Worm (Caenorhabditis elegans): ENCODE results near the gene F48F7.5.

F48F7.5 gene

DNA sequence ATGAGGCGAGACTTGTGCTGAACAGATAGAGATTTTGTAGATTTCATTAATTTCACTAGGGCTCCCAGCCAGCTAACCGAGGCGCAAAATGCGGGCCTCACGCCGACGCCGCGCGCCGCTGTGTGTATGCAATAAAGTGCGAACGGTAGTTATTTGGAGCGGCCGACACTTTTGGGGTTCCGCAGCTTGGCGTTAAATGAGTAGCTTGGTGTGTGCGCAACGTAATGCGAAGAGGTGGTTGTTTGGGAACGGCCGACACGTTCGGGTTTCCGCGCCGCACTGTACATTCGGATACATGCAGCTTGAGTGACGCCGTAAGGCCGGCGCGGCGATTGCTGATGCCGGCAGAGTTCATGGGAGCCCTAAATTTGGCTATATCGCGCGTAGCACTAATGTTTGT is 32.7 kb downstream of the F48F7.5 start:
- TF ChIP-seq nhr-237 (tag; optimal IDR thresholded peaks at IDR 0.05): no peak
- TF ChIP-seq unc-120 (tag; optimal IDR thresholded peaks at IDR 0.05; ENCODE audit: poor library complexity, severe bottlenecking): no peak
- TF ChIP-seq blmp-1 (tag; optimal IDR thresholded peaks at IDR 0.05): no peak
- no peak for TF ChIP-seq ceh-39 (tag; optimal IDR thresholded peaks at IDR 0.05)
- TF ChIP-seq unc-39 (tag; optimal IDR thresholded peaks at IDR 0.05): no peak
- TF ChIP-seq nhr-28 (tag; optimal IDR thresholded peaks at IDR 0.05): no peak
- TF ChIP-seq hlh-1 (tag; optimal IDR thresholded peaks at IDR 0.05): no peak
- TF ChIP-seq ceh-83 (GFP tag; optimal IDR thresholded peaks at IDR 0.05): no peak
- TF ChIP-seq bed-3 (GFP tag; optimal IDR thresholded peaks at IDR 0.05): no peak
- no peak for TF ChIP-seq nhr-12 (tag; optimal IDR thresholded peaks at IDR 0.05)
- no peak for TF ChIP-seq mab-5 (tag; optimal IDR thresholded peaks at IDR 0.05)

DNA sequence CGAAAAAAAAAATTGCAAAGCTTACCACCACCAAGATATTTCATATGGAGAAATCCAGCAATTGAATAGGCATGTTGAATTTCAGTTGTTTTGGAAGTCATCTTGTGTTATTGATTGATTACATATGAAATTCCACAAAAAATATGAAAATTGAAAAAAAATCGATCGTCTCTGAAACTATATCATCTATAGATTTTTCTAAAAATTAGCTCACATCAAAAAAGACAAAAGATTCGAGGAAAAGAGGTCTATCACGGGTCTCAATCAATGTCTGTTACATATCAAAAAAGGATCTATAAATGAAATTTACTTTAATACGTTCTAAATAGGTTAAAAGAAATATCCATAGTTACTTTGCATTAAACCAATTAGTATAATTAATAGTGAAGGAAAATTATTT is 37.0 kb downstream of the F48F7.5 start, which contains the start of gene tbc-19:
Gene tbc-19 (minus strand): TSS at position 101 of the 400 bp plus-strand sequence.
- TF ChIP-seq elt-1 (tag; optimal IDR thresholded peaks at IDR 0.05; ENCODE audit: borderline replicate concordance, insufficient read depth) (no peak), ces-1 (GFP tag; optimal IDR thresholded peaks at IDR 0.05) (no peak), mep-1 (tag; optimal IDR thresholded peaks at IDR 0.05) (no peak), blmp-1 (tag; optimal IDR thresholded peaks at IDR 0.05) (no peak), cnd-1 (tag; optimal IDR thresholded peaks at IDR 0.05) (no peak), unc-62 (GFP tag; optimal IDR thresholded peaks at IDR 0.05) (no peak), nhr-2 (tag; optimal IDR thresholded peaks at IDR 0.05) (no peak), nhr-12 (tag; optimal IDR thresholded peaks at IDR 0.05) (no peak), ztf-11 (tag; optimal IDR thresholded peaks at IDR 0.05) (no peak), drap-1 (GFP tag; optimal IDR thresholded peaks at IDR 0.05) (no peak), nhr-28 (tag; optimal IDR thresholded peaks at IDR 0.05) (no peak), bed-3 (GFP tag; optimal IDR thresholded peaks at IDR 0.05) (no peak), mab-5 (tag; optimal IDR thresholded peaks at IDR 0.05) (no peak)

- no peak for TF ChIP-seq unc-39 (tag; optimal IDR thresholded peaks at IDR 0.05)
- TF ChIP-seq lin-32 (GFP tag; optimal IDR thresholded peaks at IDR 0.05): no peak
- no peak for TF ChIP-seq ces-1 (GFP tag; optimal IDR thresholded peaks at IDR 0.05)
- no peak for TF ChIP-seq nhr-76 (tag; optimal IDR thresholded peaks at IDR 0.05)
- TF ChIP-seq zip-8 (tag; optimal IDR thresholded peaks at IDR 0.05): no peak
- no peak for TF ChIP-seq drap-1 (GFP tag; optimal IDR thresholded peaks at IDR 0.05)
- no peak for TF ChIP-seq elt-1 (tag; optimal IDR thresholded peaks at IDR 0.05; ENCODE audit: borderline replicate concordance, insufficient read depth)
- TF ChIP-seq unc-62 (GFP tag; optimal IDR thresholded peaks at IDR 0.05): no peak
- no peak for TF ChIP-seq mls-2 (tag; optimal IDR thresholded peaks at IDR 0.05)
- no peak for TF ChIP-seq ztf-11 (tag; optimal IDR thresholded peaks at IDR 0.05)
- no peak for TF ChIP-seq sem-2 (GFP tag; optimal IDR thresholded peaks at IDR 0.05)
- no peak for TF ChIP-seq M03D4.4 (tag; optimal IDR thresholded peaks at IDR 0.05)
- no peak for TF ChIP-seq pha-4 (tag; optimal IDR thresholded peaks at IDR 0.05)
- no peak for TF ChIP-seq mab-5 (tag; optimal IDR thresholded peaks at IDR 0.05)
These were observed 39.9 kb downstream of the F48F7.5 start, which contains the start of gene C04C11.25 for ce11 chrX:14015366-14015765. TSS of gene C04C11.25 (minus strand) at chrX:14015466.

DNA sequence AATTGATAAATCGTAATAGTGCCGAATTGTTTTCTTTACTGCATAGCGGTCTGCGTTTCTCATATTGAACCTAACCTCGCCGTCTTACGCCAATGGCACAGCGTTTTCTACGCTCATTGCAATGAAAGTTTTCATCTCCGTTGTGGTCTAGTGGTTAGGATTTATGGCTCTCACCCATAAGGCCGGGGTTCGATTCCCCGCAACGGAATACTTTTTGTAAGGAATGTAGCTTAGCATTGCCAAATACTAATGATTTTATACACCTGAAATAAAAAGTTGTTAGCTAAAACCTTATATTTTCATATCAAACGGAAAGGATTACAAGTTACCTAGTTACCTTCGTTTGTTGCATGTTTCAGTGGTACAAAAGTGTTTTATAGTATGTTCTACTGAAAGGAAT is 40.4 kb downstream of the F48F7.5 start:
- peak; percentile 78 for TF ChIP-seq mep-1 (tag; optimal IDR thresholded peaks at IDR 0.05)
- TF ChIP-seq lsy-2 (tag; optimal IDR thresholded peaks at IDR 0.05): peak; percentile 1
- no peak for TF ChIP-seq lin-13 (tag; optimal IDR thresholded peaks at IDR 0.05)
- TF ChIP-seq nhr-28 (tag; optimal IDR thresholded peaks at IDR 0.05): peak; percentile 40
- TF ChIP-seq nhr-237 (tag; optimal IDR thresholded peaks at IDR 0.05): peak; percentile 20
- TF ChIP-seq unc-39 (tag; optimal IDR thresholded peaks at IDR 0.05): no peak
- no peak for TF ChIP-seq zip-8 (tag; optimal IDR thresholded peaks at IDR 0.05)
- no peak for TF ChIP-seq ceh-39 (tag; optimal IDR thresholded peaks at IDR 0.05)
- TF ChIP-seq elt-1 (tag; optimal IDR thresholded peaks at IDR 0.05; ENCODE audit: borderline replicate concordance, insufficient read depth): no peak
- peak; percentile 23 for TF ChIP-seq tbx-8 (GFP tag; optimal IDR thresholded peaks at IDR 0.05)
- TF ChIP-seq ztf-11 (tag; optimal IDR thresholded peaks at IDR 0.05): no peak
- TF ChIP-seq unc-62 (GFP tag; optimal IDR thresholded peaks at IDR 0.05): peak; percentile 34
- TF ChIP-seq nhr-2 (tag; optimal IDR thresholded peaks at IDR 0.05): no peak
- TF ChIP-seq cnd-1 (tag; optimal IDR thresholded peaks at IDR 0.05): peak; percentile 81
- TF ChIP-seq bed-3 (GFP tag; optimal IDR thresholded peaks at IDR 0.05): peak; percentile 79
- TF ChIP-seq sptf-1 (tag; optimal IDR thresholded peaks at IDR 0.05): peak; percentile 93
- peak; percentile 78 for TF ChIP-seq ceh-43 (GFP tag; optimal IDR thresholded peaks at IDR 0.05)
- TF ChIP-seq flh-1 (GFP tag; optimal IDR thresholded peaks at IDR 0.05): peak; percentile 66
- TF ChIP-seq ceh-83 (GFP tag; optimal IDR thresholded peaks at IDR 0.05): peak; percentile 85
- TF ChIP-seq hlh-1 (tag; optimal IDR thresholded peaks at IDR 0.05): peak; percentile 27
- TF ChIP-seq ces-1 (GFP tag; optimal IDR thresholded peaks at IDR 0.05): peak; percentile 62
- TF ChIP-seq M03D4.4 (tag; optimal IDR thresholded peaks at IDR 0.05): peak; percentile 87
- TF ChIP-seq mab-5 (tag; optimal IDR thresholded peaks at IDR 0.05): peak; percentile 47
- TF ChIP-seq unc-120 (tag; optimal IDR thresholded peaks at IDR 0.05; ENCODE audit: poor library complexity, severe bottlenecking): peak; percentile 99
- TF ChIP-seq blmp-1 (tag; optimal IDR thresholded peaks at IDR 0.05): no peak
- no peak for TF ChIP-seq snpc-4 (tag; optimal IDR thresholded peaks at IDR 0.05)
- TF ChIP-seq sem-2 (GFP tag; optimal IDR thresholded peaks at IDR 0.05): peak; percentile 66
- TF ChIP-seq elt-3 (tag; optimal IDR thresholded peaks at IDR 0.05): no peak
- TF ChIP-seq drap-1 (GFP tag; optimal IDR thresholded peaks at IDR 0.05): peak; percentile 91
- TF ChIP-seq mls-2 (tag; optimal IDR thresholded peaks at IDR 0.05): peak; percentile 88
- peak; percentile 48 for TF ChIP-seq nhr-12 (tag; optimal IDR thresholded peaks at IDR 0.05)
- peak; percentile 92 for TF ChIP-seq ham-2 (GFP tag; optimal IDR thresholded peaks at IDR 0.05)
- TF ChIP-seq lin-32 (GFP tag; optimal IDR thresholded peaks at IDR 0.05): peak; percentile 61
- no peak for TF ChIP-seq nhr-76 (tag; optimal IDR thresholded peaks at IDR 0.05)
- TF ChIP-seq pha-4 (tag; optimal IDR thresholded peaks at IDR 0.05): peak; percentile 64
